Worm (Caenorhabditis elegans) whole organism, L1 larva: ENCODE results near the gene ftn-1.

Experiments used
- blmp-1 ChIP-seq: fragments of 150-350 bp; optimal IDR thresholded peaks from 2 replicates; lab custom pipeline; 2014; ENCODE audit warnings: missing biosample characterization, missing genetic modification characterization
- ces-1 ChIP-seq: fragments of 150-350 bp; optimal IDR thresholded peaks from 2 replicates; lab custom pipeline; 2014; ENCODE audit warnings: missing biosample characterization, missing genetic modification reagents, missing genetic modification characterization
- dpl-1 ChIP-seq, 3 experiments: fragments of 150-350 bp in 2 of 3; sonication (generic microtip) in 1 of 3; optimal IDR thresholded peaks; 2 replicates each; lab custom pipeline; 2014 to 2017; ENCODE audit warnings: missing biosample characterization in 3 of 3, missing genetic modification characterization in 3 of 3, missing genetic modification reagents in 3 of 3
- elt-3 ChIP-seq, 6 experiments: fragments of 150-350 bp in 1 of 6; sonication (generic microtip); optimal IDR thresholded peaks; 2 replicates each; lab custom pipeline; 2017 to 2018; ENCODE audit warnings: missing biosample characterization in 6 of 6, missing genetic modification characterization in 6 of 6, inconsistent platforms in 1 of 6
- fos-1 ChIP-seq: fragments of 150-350 bp; optimal IDR thresholded peaks from 2 replicates; lab custom pipeline; 2014; ENCODE audit warnings: missing biosample characterization, missing genetic modification characterization
- nhr-28 ChIP-seq: fragments of 150-350 bp; optimal IDR thresholded peaks from 2 replicates; lab custom pipeline; 2014; ENCODE audit warnings: missing biosample characterization, missing genetic modification characterization
- nhr-76 ChIP-seq: sonication (generic microtip); optimal IDR thresholded peaks from 2 replicates; lab custom pipeline; 2017; ENCODE audit warnings: missing biosample characterization, missing genetic modification characterization
- nhr-77 ChIP-seq: fragments of 150-350 bp; optimal IDR thresholded peaks from 2 replicates; lab custom pipeline; 2014; ENCODE audit warnings: missing biosample characterization, missing genetic modification characterization
- skn-1 ChIP-seq: fragments of 150-350 bp; optimal IDR thresholded peaks from 2 replicates; lab custom pipeline; 2014; ENCODE audit warnings: missing biosample characterization, missing genetic modification characterization
- snpc-4 ChIP-seq: fragments of 150-350 bp; optimal IDR thresholded peaks from 2 replicates; lab custom pipeline; 2014; ENCODE audit warnings: missing biosample characterization, missing genetic modification characterization
- sox-4 ChIP-seq: sonication (generic microtip); optimal IDR thresholded peaks from 2 replicates; lab custom pipeline; 2016; ENCODE audit warnings: missing genetic modification characterization, missing compliant biosample characterization
- unc-62 ChIP-seq: fragments of 150-350 bp; optimal IDR thresholded peaks from 2 replicates; lab custom pipeline; 2014; ENCODE audit warnings: missing biosample characterization, missing genetic modification reagents, missing genetic modification characterization

- TF ChIP-seq skn-1 (tag; lab: Kevin White, UChicago) (no peak), blmp-1 (tag; lab: Kevin White, UChicago) (no peak), snpc-4 (tag; lab: Kevin White, UChicago) (no peak), fos-1 (no peak), dpl-1 (GFP tag; optimal IDR thresholded peaks at IDR 0.05; lab: Kevin White, UChicago) (no peak), nhr-76 (tag; lab: Kevin White, UChicago) (no peak), sox-4 (no peak), elt-3 (tag; optimal IDR thresholded peaks at IDR 0.05; lab: Kevin White, UChicago) (no peak), nhr-28 (tag; lab: Kevin White, UChicago) (no peak), nhr-77 (tag; lab: Kevin White, UChicago) (no peak), unc-62 (GFP tag; lab: Kevin White, UChicago) (no peak), ces-1 (GFP tag; lab: Kevin White, UChicago) (no peak)
Measured at ce11 chrV:7524447-7524846, 22.9 kb downstream of the ftn-1 start, which contains the start of gene C54F6.20.
